Worm (Caenorhabditis elegans): ENCODE results near the gene ctsa-2.
A peak's percentile ranks its signal among the peaks of the same experiment; 100 is the strongest.

Gene ctsa-2

ce11 chrX:6378363-6378762, 52.0 kb downstream of the ctsa-2 start (continued):
- no peak for TF ChIP-seq unc-3 (GFP tag; conservative IDR thresholded peaks at IDR 0.05)
- no peak for TF ChIP-seq unc-3 (tag; optimal IDR thresholded peaks at IDR 0.05)
- TF ChIP-seq C08G9.2 (tag; optimal IDR thresholded peaks at IDR 0.05) = peak; percentile 40
- TF ChIP-seq ref-2 (tag; optimal IDR thresholded peaks at IDR 0.05) = no peak
- no peak for TF ChIP-seq sox-4 (tag; optimal IDR thresholded peaks at IDR 0.05)
- TF ChIP-seq dve-1 (tag; optimal IDR thresholded peaks at IDR 0.05) = no peak
- no peak for TF ChIP-seq ceh-30 (tag; optimal IDR thresholded peaks at IDR 0.05)
- TF ChIP-seq gmeb-2 (tag; optimal IDR thresholded peaks at IDR 0.05) = no peak
- TF ChIP-seq hlh-13 (GFP tag; optimal IDR thresholded peaks at IDR 0.05) = no peak
- no peak for TF ChIP-seq pha-4 (tag; optimal IDR thresholded peaks at IDR 0.05)
- no peak for TF ChIP-seq elt-2 (tag; optimal IDR thresholded peaks at IDR 0.05)
- TF ChIP-seq ceh-6 (GFP tag; optimal IDR thresholded peaks at IDR 0.05) = peak; percentile 35
- TF ChIP-seq sox-2 (GFP tag; IDR thresholded peaks at IDR 0.05) = no peak
- TF ChIP-seq fkh-6 (tag; optimal IDR thresholded peaks at IDR 0.05) = no peak
- no peak for TF ChIP-seq elt-4 (tag; optimal IDR thresholded peaks at IDR 0.05)
- TF ChIP-seq ttx-3 (tag; optimal IDR thresholded peaks at IDR 0.05) = no peak

- TF ChIP-seq hlh-30 (tag; optimal IDR thresholded peaks at IDR 0.05; ENCODE audit: insufficient read depth) (no peak), elt-2 (tag; optimal IDR thresholded peaks at IDR 0.05) (peak; percentile 58)
Observed at ce11 chrX:6377634-6378288, 52.6 kb downstream of the ctsa-2 start, which contains the start of gene lmp-1. Gene lmp-1 (minus strand): TSS chrX:6377684.

ce11 chrX:6374451-6374850, 56.0 kb downstream of the ctsa-2 start, which contains the start of gene C03B1.1:
Gene C03B1.1 (plus strand): TSS chrX:6374751.
- no peak for TF ChIP-seq unc-42 (tag; optimal IDR thresholded peaks at IDR 0.05)
- no peak for TF ChIP-seq C38D4.7 (GFP tag; optimal IDR thresholded peaks at IDR 0.05)
- TF ChIP-seq C08G9.2 (tag; optimal IDR thresholded peaks at IDR 0.05) = no peak
- no peak for TF ChIP-seq mec-3 (tag; optimal IDR thresholded peaks at IDR 0.05; ENCODE audit: borderline replicate concordance)
- TF ChIP-seq F13H6.1 (tag; optimal IDR thresholded peaks at IDR 0.05) = no peak
- no peak for TF ChIP-seq ceh-30 (tag; optimal IDR thresholded peaks at IDR 0.05)
- TF ChIP-seq ceh-19 (GFP tag; optimal IDR thresholded peaks at IDR 0.05) = no peak
- no peak for TF ChIP-seq ceh-45 (GFP tag; IDR thresholded peaks at IDR 0.05)
- no peak for TF ChIP-seq madf-2 (tag; optimal IDR thresholded peaks at IDR 0.05)
- TF ChIP-seq odd-2 (tag; optimal IDR thresholded peaks at IDR 0.05) = no peak
- TF ChIP-seq unc-55 (GFP tag; optimal IDR thresholded peaks at IDR 0.05) = no peak
- no peak for TF ChIP-seq hlh-6 (tag; optimal IDR thresholded peaks at IDR 0.05)
- TF ChIP-seq fax-1 (tag; optimal IDR thresholded peaks at IDR 0.05) = no peak

DNA sequence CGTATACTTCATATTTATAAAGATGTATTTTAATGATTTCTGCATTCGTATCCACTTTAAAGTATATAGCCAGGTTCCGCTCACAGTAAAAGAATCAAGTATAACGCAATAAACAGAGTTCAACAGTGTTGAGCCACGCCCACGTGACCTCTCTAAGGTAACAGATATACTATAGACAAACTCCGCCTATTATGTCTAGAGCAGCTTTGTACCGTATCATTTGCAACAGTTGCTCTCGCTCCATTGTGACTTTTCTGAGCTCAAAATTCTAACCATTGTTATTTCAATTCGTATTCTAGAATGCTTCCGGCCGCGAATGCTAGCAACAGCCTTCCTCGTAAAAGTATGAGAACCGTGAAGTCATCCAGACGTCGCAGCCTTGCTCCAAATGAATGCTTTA, 57.1 kb downstream of the ctsa-2 start, which contains the start of gene C03B1.17:
Gene C03B1.17, plus strand, starts transcription at position 301 of the 400 bp plus-strand sequence.
- no peak for TF ChIP-seq tbx-7 (tag; optimal IDR thresholded peaks at IDR 0.05)
- no peak for TF ChIP-seq ceh-30 (tag; optimal IDR thresholded peaks at IDR 0.05)
- no peak for TF ChIP-seq hlh-13 (GFP tag; optimal IDR thresholded peaks at IDR 0.05)
- no peak for TF ChIP-seq pqm-1 (tag; optimal IDR thresholded peaks at IDR 0.05)
- no peak for TF ChIP-seq ceh-19 (GFP tag; optimal IDR thresholded peaks at IDR 0.05)
- TF ChIP-seq Y22D7AL.16 (tag; optimal IDR thresholded peaks at IDR 0.05) = no peak
- no peak for TF ChIP-seq elt-4 (tag; optimal IDR thresholded peaks at IDR 0.05)
- TF ChIP-seq nhr-232 (tag; optimal IDR thresholded peaks at IDR 0.05) = no peak
- TF ChIP-seq ceh-2 (tag; optimal IDR thresholded peaks at IDR 0.05) = no peak
- no peak for TF ChIP-seq pat-9 (tag; optimal IDR thresholded peaks at IDR 0.05)
- no peak for TF ChIP-seq lin-11 (tag; optimal IDR thresholded peaks at IDR 0.05)
- no peak for TF ChIP-seq eyg-1 (tag; optimal IDR thresholded peaks at IDR 0.05)
- no peak for TF ChIP-seq rnt-1 (tag; optimal IDR thresholded peaks at IDR 0.05)
- no peak for TF ChIP-seq sdc-2 (tag; optimal IDR thresholded peaks at IDR 0.05)
- no peak for TF ChIP-seq ceh-9 (tag; optimal IDR thresholded peaks at IDR 0.05)
- TF ChIP-seq T23F11.4 (GFP tag; optimal IDR thresholded peaks at IDR 0.05) = no peak
- TF ChIP-seq ama-1 (optimal IDR thresholded peaks at IDR 0.05) = no peak
- TF ChIP-seq ets-4 (tag; optimal IDR thresholded peaks at IDR 0.05) = no peak
- TF ChIP-seq unc-42 (tag; optimal IDR thresholded peaks at IDR 0.05) = no peak
